Worm (Caenorhabditis elegans): ENCODE data around the gene hgap-2.

DNA sequence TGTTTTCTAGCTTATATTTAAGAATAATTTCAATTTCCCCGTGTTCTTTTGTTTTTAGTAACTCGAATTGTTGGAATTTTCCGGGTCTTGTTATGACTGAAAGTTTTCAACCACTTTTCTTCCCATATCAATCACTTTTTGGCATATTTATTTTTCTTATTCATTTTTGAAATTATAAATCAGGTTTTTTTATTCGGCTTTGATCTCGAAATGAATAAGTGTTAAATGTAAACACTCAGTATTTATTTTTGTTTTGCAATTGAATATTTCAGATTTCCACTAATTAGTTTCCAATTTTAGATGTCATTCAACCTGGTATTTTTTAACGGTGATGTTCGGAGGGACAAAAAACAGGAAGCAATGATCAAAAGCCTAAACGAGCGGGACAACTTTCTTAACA lies 20.2 kb downstream of the hgap-2 start, which contains the start of gene etc-1:
- TF ChIP-seq him-1 (tag; optimal IDR thresholded peaks at IDR 0.05) (no peak), W03F9.2 (tag; optimal IDR thresholded peaks at IDR 0.05) (no peak), dao-5 (tag; optimal IDR thresholded peaks at IDR 0.05) (no peak)
